Fruit fly (Drosophila melanogaster) whole organism, wandering third instar larva: ENCODE results near the gene CG17568.

Source experiments
- Abd-B ChIP-seq: fragments of >200 bp; optimal IDR thresholded peaks from 2 replicates; lab custom pipeline; 2017; ENCODE audit warnings: missing biosample characterization, missing genetic modification characterization
- CG32264 ChIP-seq: fragments of 200-800 bp; sonication (Bioruptor generic); optimal IDR thresholded peaks from 2 replicates; lab custom pipeline; 2016; ENCODE audit warnings: missing biosample characterization, missing genetic modification characterization
- CG9705 ChIP-seq: fragments of 200-800 bp; sonication (Bioruptor generic); optimal IDR thresholded peaks from 2 replicates; lab custom pipeline; 2018; ENCODE audit warnings: missing biosample characterization, mild to moderate bottlenecking, missing genetic modification characterization
- CrebA ChIP-seq: fragments of 200-800 bp; sonication (Bioruptor generic); optimal IDR thresholded peaks from 2 replicates; lab custom pipeline; 2016; ENCODE audit warnings: missing biosample characterization, mild to moderate bottlenecking, missing genetic modification characterization, borderline replicate concordance
- Dfd ChIP-seq: fragments of >200 bp; optimal IDR thresholded peaks from 2 replicates; lab custom pipeline; 2017; ENCODE audit warnings: missing biosample characterization, missing genetic modification characterization
- Dif ChIP-seq: fragments of 200-275, 200-300 bp; sonication (Bioruptor generic); optimal IDR thresholded peaks from 2 replicates; lab custom pipeline; 2018; ENCODE audit warnings: missing biosample characterization, missing genetic modification characterization; ENCODE audit not compliant: partially characterized antibody
- GATAd ChIP-seq: sonication (Bioruptor generic); optimal IDR thresholded peaks from 2 replicates; lab custom pipeline; 2016; ENCODE audit warnings: missing biosample characterization, missing genetic modification characterization
- HLH106 ChIP-seq: fragments of 200-800 bp; optimal IDR thresholded peaks from 3 replicates; lab custom pipeline; 2019; ENCODE audit warnings: missing biosample characterization, mild to moderate bottlenecking, missing genetic modification characterization, moderate library complexity
- Hnf4 ChIP-seq: fragments of 200-800 bp; sonication (Bioruptor generic); optimal IDR thresholded peaks from 2 replicates; lab custom pipeline; 2016; ENCODE audit warnings: missing biosample characterization, mild to moderate bottlenecking, missing genetic modification characterization
- Hr83 ChIP-seq: fragments of 200-300 bp; sonication (Bioruptor generic); optimal IDR thresholded peaks from 2 replicates; lab custom pipeline; 2016; ENCODE audit warnings: missing biosample characterization, mild to moderate bottlenecking, missing genetic modification characterization, moderate library complexity; ENCODE audit not compliant: poor library complexity, severe bottlenecking
- Jra ChIP-seq: sonication (Bioruptor generic); optimal IDR thresholded peaks from 2 replicates; lab custom pipeline; 2016; ENCODE audit warnings: missing biosample characterization, missing genetic modification characterization
- Mio ChIP-seq: sonication (Bioruptor generic); optimal IDR thresholded peaks from 2 replicates; lab custom pipeline; 2016; ENCODE audit warnings: missing biosample characterization, missing genetic modification characterization
- N ChIP-seq: fragments of >200 bp; optimal IDR thresholded peaks from 2 replicates; lab custom pipeline; 2018; ENCODE audit warnings: missing biosample characterization, missing external identifiers, missing genetic modification characterization
- OdsH ChIP-seq: fragments of 200-800 bp; sonication (Bioruptor generic); optimal IDR thresholded peaks from 2 replicates; lab custom pipeline; 2016; ENCODE audit warnings: missing biosample characterization, mild to moderate bottlenecking, missing genetic modification characterization
- Rel ChIP-seq, 2 experiments: fragments of 200-800 bp; sonication (Bioruptor generic) in 1 of 2; optimal IDR thresholded peaks; 2 replicates in 1 of 2; 3 replicates in 1 of 2; lab custom pipeline; 2016 to 2019; ENCODE audit warnings: mild to moderate bottlenecking in 2 of 2, missing biosample characterization in 2 of 2, missing genetic modification characterization in 2 of 2, moderate library complexity in 1 of 2
- Sp1 ChIP-seq: fragments of 200-800 bp; sonication (Bioruptor generic); optimal IDR thresholded peaks from 3 replicates; lab custom pipeline; 2019; ENCODE audit warnings: missing biosample characterization, mild to moderate bottlenecking, missing genetic modification characterization, moderate library complexity
- br ChIP-seq: fragments of 200-800 bp; sonication (Bioruptor generic); optimal IDR thresholded peaks from 2 replicates; lab custom pipeline; 2016; ENCODE audit warnings: missing biosample characterization, missing genetic modification characterization
- brk ChIP-seq: fragments of 200-800 bp; sonication (Bioruptor generic); optimal IDR thresholded peaks from 2 replicates; lab custom pipeline; 2016; ENCODE audit warnings: missing biosample characterization, mild to moderate bottlenecking, missing genetic modification characterization
- dl ChIP-seq, 2 experiments: fragments of 175-275, 200-275 bp in 1 of 2; fragments of 200-275 bp in 1 of 2; sonication (Bioruptor generic); optimal IDR thresholded peaks; lab custom pipeline; 2018; ENCODE audit warnings: mild to moderate bottlenecking in 2 of 2, missing biosample characterization in 2 of 2, missing genetic modification characterization in 2 of 2, moderate library complexity in 2 of 2; ENCODE audit not compliant: partially characterized antibody in 2 of 2, insufficient read depth in 1 of 2
- dmrt93B ChIP-seq: fragments of 200-800 bp; sonication (Bioruptor generic); optimal IDR thresholded peaks from 2 replicates; lab custom pipeline; 2018; ENCODE audit warnings: missing biosample characterization, mild to moderate bottlenecking, missing genetic modification characterization
- dsf ChIP-seq: sonication (Bioruptor generic); optimal IDR thresholded peaks from 2 replicates; lab custom pipeline; 2016; ENCODE audit warnings: missing biosample characterization, missing genetic modification characterization, borderline replicate concordance
- ey ChIP-seq: fragments of 200-800 bp; sonication (Bioruptor generic); optimal IDR thresholded peaks from 2 replicates; lab custom pipeline; 2016; ENCODE audit warnings: missing biosample characterization, missing genetic modification characterization
- foxo ChIP-seq, 2 experiments: fragments of 200-800 bp; sonication (Bioruptor generic); optimal IDR thresholded peaks; 2 replicates in 1 of 2; 3 replicates in 1 of 2; lab custom pipeline; 2016 to 2017; ENCODE audit warnings: missing biosample characterization in 2 of 2, missing genetic modification characterization in 2 of 2
- fru ChIP-seq: fragments of 200-800 bp; sonication (Bioruptor generic); optimal IDR thresholded peaks from 3 replicates; lab custom pipeline; 2016; ENCODE audit warnings: missing biosample characterization, mild to moderate bottlenecking, missing genetic modification characterization
- h ChIP-seq: fragments of 200-800 bp; sonication (Bioruptor generic); optimal IDR thresholded peaks from 3 replicates; lab custom pipeline; 2016; ENCODE audit warnings: missing biosample characterization, mild to moderate bottlenecking, missing genetic modification characterization
- jim ChIP-seq: fragments of 175-275, 200-325 bp; sonication (Bioruptor generic); optimal IDR thresholded peaks from 2 replicates; lab custom pipeline; 2016; ENCODE audit warnings: missing biosample characterization, mild to moderate bottlenecking, missing genetic modification characterization
- lola ChIP-seq: fragments of >200 bp; optimal IDR thresholded peaks from 2 replicates; lab custom pipeline; 2017; ENCODE audit warnings: missing biosample characterization, missing genetic modification characterization
- pan ChIP-seq: fragments of >200 bp; optimal IDR thresholded peaks from 2 replicates; lab custom pipeline; 2017
- psq ChIP-seq: fragments of 200-800 bp; sonication (Bioruptor generic); optimal IDR thresholded peaks from 3 replicates; lab custom pipeline; 2017; ENCODE audit warnings: missing biosample characterization, mild to moderate bottlenecking, missing genetic modification characterization, moderate library complexity
- rgr ChIP-seq: fragments of 200-800 bp; sonication (Bioruptor generic); optimal IDR thresholded peaks from 3 replicates; lab custom pipeline; 2016; ENCODE audit warnings: missing biosample characterization, mild to moderate bottlenecking, missing genetic modification characterization
- sage ChIP-seq: fragments of 200-800 bp; sonication (Bioruptor generic); optimal IDR thresholded peaks from 2 replicates; lab custom pipeline; 2016; ENCODE audit warnings: missing biosample characterization, mild to moderate bottlenecking, missing genetic modification characterization
- sv ChIP-seq: fragments of 200-800 bp; sonication (Bioruptor generic); optimal IDR thresholded peaks from 3 replicates; lab custom pipeline; 2016; ENCODE audit warnings: missing biosample characterization, missing genetic modification characterization
- tai ChIP-seq: sonication (Bioruptor generic); optimal IDR thresholded peaks from 2 replicates; lab custom pipeline; 2016; ENCODE audit warnings: missing biosample characterization, missing genetic modification characterization
- usp ChIP-seq: fragments of >200 bp; optimal IDR thresholded peaks from 2 replicates; lab custom pipeline; 2017; ENCODE audit warnings: missing biosample characterization, missing genetic modification characterization
- woc ChIP-seq: sonication (Bioruptor generic); optimal IDR thresholded peaks from 2 replicates; lab custom pipeline; 2016; ENCODE audit warnings: missing biosample characterization, mild to moderate bottlenecking, missing genetic modification characterization

CG17568 gene

dm6 chr2L:19162330-19163100 is 19.0 kb downstream of the CG17568 start:
- no peak for TF ChIP-seq usp (GFP tag; lab: Kevin White, UChicago)
- peak; percentile 58 for TF ChIP-seq sage
- TF ChIP-seq woc (GFP tag; lab: Kevin White, UChicago), result peak; percentile 20
- TF ChIP-seq Sp1 (GFP tag; lab: Kevin White, UChicago), result peak; percentile 42
- TF ChIP-seq foxo (GFP tag; optimal IDR thresholded peaks at IDR 0.05; lab: Kevin White, UChicago), result peak in 1 of 2 experiments; percentile 61
- peak; percentile 41 for TF ChIP-seq br (GFP tag; lab: Kevin White, UChicago)
- TF ChIP-seq Jra (GFP tag; lab: Kevin White, UChicago), result no peak
- TF ChIP-seq Mio (GFP tag; lab: Kevin White, UChicago), result no peak
- TF ChIP-seq CrebA (GFP tag; lab: Kevin White, UChicago), result no peak
- TF ChIP-seq brk (GFP tag; lab: Kevin White, UChicago), result peak; percentile 68
- TF ChIP-seq GATAd, result no peak
- no peak for TF ChIP-seq pan (lab: Kevin White, UChicago)
- TF ChIP-seq N (GFP tag; lab: Kevin White, UChicago), result no peak
- peak; percentile 86 for TF ChIP-seq psq (GFP tag; lab: Kevin White, UChicago)
- TF ChIP-seq Rel (GFP tag; optimal IDR thresholded peaks at IDR 0.05; lab: Kevin White, UChicago), result peak; percentile 59
- no peak for TF ChIP-seq Rel (tag; optimal IDR thresholded peaks at IDR 0.05; lab: Kevin White, UChicago)
- no peak for TF ChIP-seq jim (GFP tag; lab: Kevin White, UChicago)
- TF ChIP-seq HLH106 (tag; lab: Kevin White, UChicago), result peak; percentile 48
- no peak for TF ChIP-seq Dfd (GFP tag; lab: Kevin White, UChicago)
- TF ChIP-seq sv, result no peak
- TF ChIP-seq dsf, result no peak
- TF ChIP-seq ey (GFP tag; lab: Kevin White, UChicago), result peak; percentile 67
- TF ChIP-seq Hnf4 (GFP tag; lab: Kevin White, UChicago), result peak; percentile 35
- peak in 1 of 2 experiments; percentile 19 for TF ChIP-seq dl (GFP tag; optimal IDR thresholded peaks at IDR 0.05; lab: Kevin White, UChicago; ENCODE audit: insufficient read depth in 1 of 2, partially characterized antibody in 2 of 2)
- no peak for TF ChIP-seq Dif (GFP tag; lab: Kevin White, UChicago)
- TF ChIP-seq fru (GFP tag; lab: Kevin White, UChicago), result peak; percentile 62
- TF ChIP-seq rgr (GFP tag; lab: Kevin White, UChicago), result peak; percentile 55
- peak; percentile 35 for TF ChIP-seq tai (GFP tag; lab: Kevin White, UChicago)
- TF ChIP-seq OdsH (GFP tag; lab: Kevin White, UChicago), result peak; percentile 55
- no peak for TF ChIP-seq Abd-B (GFP tag; lab: Kevin White, UChicago)
- peak; percentile 58 for TF ChIP-seq h (GFP tag; lab: Kevin White, UChicago)
- peak; percentile 28 for TF ChIP-seq CG32264 (GFP tag; lab: Kevin White, UChicago)
- peak; percentile 2 for TF ChIP-seq dmrt93B (GFP tag; lab: Kevin White, UChicago)
- TF ChIP-seq lola (GFP tag; lab: Kevin White, UChicago), result no peak
- TF ChIP-seq Hr83 (GFP tag; lab: Kevin White, UChicago), result no peak

- TF ChIP-seq CG32264 (GFP tag; lab: Kevin White, UChicago) (peak; percentile 36), Sp1 (GFP tag; lab: Kevin White, UChicago) (peak; percentile 73), lola (GFP tag; lab: Kevin White, UChicago) (no peak), Abd-B (GFP tag; lab: Kevin White, UChicago) (no peak), GATAd (no peak), OdsH (GFP tag; lab: Kevin White, UChicago) (peak; percentile 10), woc (GFP tag; lab: Kevin White, UChicago) (peak; percentile 35), h (GFP tag; lab: Kevin White, UChicago) (peak; percentile 13), Jra (GFP tag; lab: Kevin White, UChicago) (peak; percentile 43), dl (GFP tag; optimal IDR thresholded peaks at IDR 0.05; lab: Kevin White, UChicago; ENCODE audit: insufficient read depth in 1 of 2, partially characterized antibody in 2 of 2) (peak; percentile 33 to 47), Dif (GFP tag; lab: Kevin White, UChicago) (peak; percentile 55), jim (GFP tag; lab: Kevin White, UChicago) (peak; percentile 94), Rel (GFP tag; optimal IDR thresholded peaks at IDR 0.05; lab: Kevin White, UChicago) (peak; percentile 87), Rel (tag; optimal IDR thresholded peaks at IDR 0.05; lab: Kevin White, UChicago) (no peak), CG9705 (GFP tag; lab: Kevin White, UChicago) (no peak), CrebA (GFP tag; lab: Kevin White, UChicago) (peak; percentile 84), Hnf4 (GFP tag; lab: Kevin White, UChicago) (peak; percentile 29), sage (peak; percentile 3), HLH106 (tag; lab: Kevin White, UChicago) (peak; percentile 2), foxo (GFP tag; optimal IDR thresholded peaks at IDR 0.05; lab: Kevin White, UChicago) (no peak), br (GFP tag; lab: Kevin White, UChicago) (peak; percentile 56), fru (GFP tag; lab: Kevin White, UChicago) (peak; percentile 82), brk (GFP tag; lab: Kevin White, UChicago) (peak; percentile 53), rgr (GFP tag; lab: Kevin White, UChicago) (peak; percentile 29), Hr83 (GFP tag; lab: Kevin White, UChicago) (peak; percentile 14), psq (GFP tag; lab: Kevin White, UChicago) (peak; percentile 99)
Observed at dm6 chr2L:19161307-19161999, 20.0 kb downstream of the CG17568 start.
